Fruit fly (Drosophila melanogaster): ENCODE data around the gene CG14244.

CG14244 gene

DNA sequence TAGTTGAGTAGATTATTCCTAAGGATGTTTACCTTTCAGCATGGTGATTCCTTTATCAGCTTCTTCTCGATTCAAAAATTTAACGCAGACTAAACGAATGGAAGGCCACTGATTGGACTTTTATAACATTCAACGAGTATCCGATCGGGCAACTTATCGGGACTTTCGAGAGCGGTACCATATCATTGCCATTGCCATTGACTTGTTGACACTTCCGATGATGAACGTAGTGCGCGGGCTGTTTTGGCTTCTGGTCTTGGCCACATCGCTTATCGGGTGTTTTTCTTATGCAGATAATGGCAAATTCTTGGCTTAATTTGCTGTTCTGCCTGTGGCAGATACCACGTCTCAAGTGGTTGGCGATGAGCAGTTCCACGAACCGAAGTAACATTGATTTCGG, 10.3 kb downstream of the CG14244 start, which contains the start of gene CG6403:
CG6403 (minus strand) TSS at position 101 of the 400 bp plus-strand sequence.
- TF ChIP-seq CG8478 (optimal IDR thresholded peaks at IDR 0.05), result no peak

DNA sequence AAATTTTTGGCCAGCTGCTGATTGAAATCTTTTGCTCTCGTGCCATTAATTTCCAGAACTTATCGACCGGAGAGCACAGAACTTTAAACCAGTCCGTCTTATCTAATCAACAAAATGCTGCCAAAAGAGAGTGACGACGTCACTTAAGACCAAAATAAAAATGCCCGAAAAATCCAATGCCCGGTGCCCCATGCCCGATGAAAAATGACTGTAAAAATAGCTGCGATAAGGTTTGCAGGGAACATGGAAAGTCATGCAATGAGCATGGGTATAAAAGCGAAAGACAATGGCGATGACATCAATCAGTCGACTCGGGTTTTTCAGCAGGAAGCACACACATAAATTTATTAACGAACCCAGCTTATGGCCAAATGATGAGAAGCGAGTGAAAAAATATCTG, 11.4 kb downstream of the CG14244 start, which contains the start of gene CG14247:
CG14247 (plus strand) TSS at position 301 of the 400 bp plus-strand sequence.
- no peak for TF ChIP-seq Dll (optimal IDR thresholded peaks at IDR 0.05)
- TF ChIP-seq CG8478 (optimal IDR thresholded peaks at IDR 0.05), result no peak
- no peak for TF ChIP-seq psq (optimal IDR thresholded peaks at IDR 0.05)
- no peak for TF ChIP-seq pan (optimal IDR thresholded peaks at IDR 0.05)
- TF ChIP-seq usp (GFP tag; optimal IDR thresholded peaks at IDR 0.05), result no peak
- TF ChIP-seq EcR (GFP tag; optimal IDR thresholded peaks at IDR 0.05), result no peak

DNA sequence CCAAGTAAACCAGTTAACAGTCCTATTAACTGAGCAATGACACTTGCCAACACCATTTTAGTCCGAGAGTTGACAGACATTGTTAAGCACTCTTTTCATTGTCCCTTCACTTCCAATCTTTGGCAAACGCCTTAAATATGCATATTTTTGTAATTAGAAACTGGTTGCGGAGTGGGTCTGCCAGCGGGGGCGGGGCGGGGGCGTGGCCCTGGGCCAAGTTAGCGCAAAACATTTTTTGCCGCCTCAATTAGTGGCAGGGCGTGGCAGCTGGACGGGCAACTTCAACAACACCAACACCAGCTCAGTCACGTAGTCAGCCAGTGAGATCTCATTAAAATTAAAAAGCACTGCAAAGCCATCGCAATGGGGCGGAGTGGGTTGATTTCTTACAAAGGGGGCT, 35.8 kb downstream of the CG14244 start:
- TF ChIP-seq pan (optimal IDR thresholded peaks at IDR 0.05) (no peak), psq (optimal IDR thresholded peaks at IDR 0.05) (no peak), CG8478 (optimal IDR thresholded peaks at IDR 0.05) (no peak), usp (GFP tag; optimal IDR thresholded peaks at IDR 0.05) (no peak), Dll (optimal IDR thresholded peaks at IDR 0.05) (no peak), EcR (GFP tag; optimal IDR thresholded peaks at IDR 0.05) (no peak)

All from whole organism.